Fruit fly (Drosophila melanogaster): Measurements from ENCODE around the gene CG7231.

The CG7231 gene

dm6 chr2L:8033756-8034155 lies 50.0 kb downstream of the CG7231 start:
- TF ChIP-seq CG17801 (GFP tag; optimal IDR thresholded peaks at IDR 0.05; ENCODE audit: partially characterized antibody) = no peak

- TF ChIP-seq CG17801 (GFP tag; optimal IDR thresholded peaks at IDR 0.05; ENCODE audit: partially characterized antibody) = peak; percentile 26
Observed at dm6 chr2L:8034734-8035133, 51.0 kb downstream of the CG7231 start.
